Worm (Caenorhabditis elegans): ENCODE results near the gene srh-20.

ce11 chrV:4964671-4965420 is 40.1 kb downstream of the srh-20 start:
- TF ChIP-seq nhr-25 (tag; optimal IDR thresholded peaks at IDR 0.05) (no peak), tbx-2 (tag; optimal IDR thresholded peaks at IDR 0.05) (no peak), skn-1 (tag; optimal IDR thresholded peaks at IDR 0.05) (peak; percentile 86), nhr-237 (tag; optimal IDR thresholded peaks at IDR 0.05) (no peak), nhr-76 (tag; optimal IDR thresholded peaks at IDR 0.05) (no peak), egl-27 (tag; optimal IDR thresholded peaks at IDR 0.05) (no peak), zag-1 (tag; optimal IDR thresholded peaks at IDR 0.05) (no peak), nhr-77 (tag; optimal IDR thresholded peaks at IDR 0.05) (no peak), ama-1 (optimal IDR thresholded peaks at IDR 0.05) (no peak), lin-15B (tag; optimal IDR thresholded peaks at IDR 0.05) (no peak), elt-3 (tag; optimal IDR thresholded peaks at IDR 0.05) (no peak), mdl-1 (tag; optimal IDR thresholded peaks at IDR 0.05) (no peak), ceh-82 (tag; optimal IDR thresholded peaks at IDR 0.05) (no peak), jun-1 (tag; optimal IDR thresholded peaks at IDR 0.05) (no peak)
